Fruit fly (Drosophila melanogaster) whole organism, prepupa: Measurements from ENCODE around the gene Pex11c.

Source experiments
- Blimp-1 ChIP-seq: fragments of 200-800 bp; sonication (Bioruptor generic); optimal IDR thresholded peaks from 3 replicates; lab custom pipeline; 2017; ENCODE audit warnings: missing biosample characterization, missing genetic modification characterization, mild to moderate bottlenecking, moderate library complexity, missing genetic modification reagents
- CG3032 ChIP-seq: fragments of 200-800 bp; optimal IDR thresholded peaks from 2 replicates; lab custom pipeline; 2019; ENCODE audit warnings: missing biosample characterization, mild to moderate bottlenecking, missing genetic modification characterization, moderate library complexity
- CG3919 ChIP-seq: fragments of 200-800 bp; sonication (Bioruptor generic); optimal IDR thresholded peaks from 3 replicates; lab custom pipeline; 2016; ENCODE audit warnings: missing biosample characterization, missing genetic modification characterization
- CG6276 ChIP-seq: fragments of 200-800 bp; sonication (Bioruptor generic); optimal IDR thresholded peaks from 2 replicates; lab custom pipeline; 2017; ENCODE audit warnings: missing biosample characterization, mild to moderate bottlenecking, missing genetic modification characterization
- CG6808 ChIP-seq: fragments of 200-800 bp; sonication (Bioruptor generic); optimal IDR thresholded peaks from 3 replicates; lab custom pipeline; 2017; ENCODE audit warnings: missing biosample characterization, missing genetic modification characterization, mild to moderate bottlenecking, moderate library complexity, missing genetic modification reagents
- CG8319 ChIP-seq: fragments of 200-800 bp; sonication (Bioruptor generic); optimal IDR thresholded peaks from 3 replicates; lab custom pipeline; 2016; ENCODE audit warnings: missing biosample characterization, missing genetic modification characterization
- Hr38 ChIP-seq: sonication (Bioruptor generic); optimal IDR thresholded peaks from 2 replicates; lab custom pipeline; 2016; ENCODE audit warnings: missing biosample characterization, missing genetic modification characterization
- achi ChIP-seq: fragments of 200-800 bp; sonication (Bioruptor generic); optimal IDR thresholded peaks from 3 replicates; lab custom pipeline; 2016; ENCODE audit warnings: missing biosample characterization, missing genetic modification characterization
- eg ChIP-seq: fragments of 200-800 bp; sonication (Bioruptor generic); IDR thresholded peaks from 3 replicates; pipeline ENCODE4 v1.3.6; 2022; ENCODE audit warnings: missing biosample characterization, missing genetic modification characterization
- esn ChIP-seq: fragments of 200-800 bp; sonication (Bioruptor generic); optimal IDR thresholded peaks from 2 replicates; lab custom pipeline; 2016; ENCODE audit warnings: missing biosample characterization, mild to moderate bottlenecking, missing genetic modification characterization, moderate library complexity
- net ChIP-seq: fragments of 200-800 bp; sonication (Bioruptor generic); optimal IDR thresholded peaks from 3 replicates; lab custom pipeline; 2016; ENCODE audit warnings: missing biosample characterization, missing genetic modification characterization
- spab ChIP-seq: fragments of 200-800 bp; sonication (Bioruptor generic); optimal IDR thresholded peaks from 2 replicates; lab custom pipeline; 2017; ENCODE audit warnings: missing biosample characterization, mild to moderate bottlenecking, missing genetic modification characterization, missing genetic modification reagents

DNA sequence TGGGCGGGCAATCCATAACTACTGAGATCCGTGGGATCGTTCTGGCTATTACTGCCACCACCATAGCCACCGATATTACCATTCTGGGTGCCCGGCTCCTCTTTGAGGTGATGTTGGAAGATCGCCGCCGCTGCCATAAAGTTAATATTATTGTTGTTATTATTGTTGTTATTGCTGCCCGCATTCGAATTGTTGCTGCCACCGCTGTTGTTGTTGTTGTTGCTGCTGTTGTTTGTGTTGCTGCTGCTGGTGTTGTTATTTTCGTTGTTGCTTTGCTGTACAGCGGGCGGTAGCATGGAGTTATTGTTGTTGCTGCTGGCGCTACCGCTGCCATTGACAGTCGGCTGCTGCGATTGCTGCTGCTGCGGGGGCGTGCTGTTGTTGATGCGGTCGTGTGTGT is 34.1 kb downstream of the Pex11c start:
- TF ChIP-seq spab (GFP tag; lab: Kevin White, UChicago), result no peak
- TF ChIP-seq CG3919, result no peak
- no peak for TF ChIP-seq CG8319
- no peak for TF ChIP-seq achi
- TF ChIP-seq esn (GFP tag; lab: Kevin White, UChicago), result no peak
- no peak for TF ChIP-seq Blimp-1
- no peak for TF ChIP-seq net (GFP tag; lab: Kevin White, UChicago)
- TF ChIP-seq CG6808 (GFP tag; lab: Kevin White, UChicago), result no peak
- no peak for TF ChIP-seq Hr38 (GFP tag; lab: Kevin White, UChicago)
- no peak for TF ChIP-seq eg (GFP tag; lab: Robert Waterston, UW)
- no peak for TF ChIP-seq CG3032
- TF ChIP-seq CG6276, result no peak
